Fruit fly (Drosophila melanogaster) Kc167 (cell line): Measurements from ENCODE around the gene CG33293.

Source experiments
- Myc ChIP-seq: fragments of >200 bp; optimal IDR thresholded peaks from 2 replicates; lab custom pipeline; 2017; ENCODE audit warnings: missing external identifiers
- Sin3A ChIP-seq: fragments of >200 bp; optimal IDR thresholded peaks from 2 replicates; lab custom pipeline; 2018; ENCODE audit warnings: missing external identifiers
- h ChIP-seq: fragments of >200 bp; optimal IDR thresholded peaks from 3 replicates; lab custom pipeline; 2018; ENCODE audit warnings: missing external identifiers
- insv ChIP-seq: fragments of >200 bp; optimal IDR thresholded peaks from 3 replicates; lab custom pipeline; 2018; ENCODE audit warnings: missing external identifiers
- psq ChIP-seq: fragments of >200 bp; optimal IDR thresholded peaks from 2 replicates; lab custom pipeline; 2017; ENCODE audit warnings: missing external identifiers
- ttk ChIP-seq: sonication (Bioruptor generic); optimal IDR thresholded peaks from 2 replicates; lab custom pipeline; 2017; ENCODE audit warnings: missing external identifiers

dm6 chr3R:5240721-5241120 is at the start of gene CG33293:
- TF ChIP-seq h, result no peak
- no peak for TF ChIP-seq Myc (lab: Kevin White, UChicago)
- no peak for TF ChIP-seq insv (lab: Kevin White, UChicago)
- no peak for TF ChIP-seq ttk (lab: Kevin White, UChicago)
- no peak for TF ChIP-seq psq (lab: Kevin White, UChicago)
- TF ChIP-seq Sin3A (lab: Kevin White, UChicago), result no peak
